Fruit fly (Drosophila melanogaster): ENCODE measurements around the gene Gba1a.

Gene Gba1a

dm6 chr3R:23732990-23733512 lies 32.6 kb downstream of the Gba1a start, which contains the start of the genes Hmgcr and Rpn9 (continued):
- TF ChIP-seq tx (GFP tag; optimal IDR thresholded peaks at IDR 0.05) (no peak), nerfin-2 (GFP tag; IDR thresholded peaks at IDR 0.05; ENCODE audit: partially characterized antibody) (no peak), CG13287 (GFP tag; IDR thresholded peaks at IDR 0.05; ENCODE audit: partially characterized antibody) (peak; percentile 57; the same call in 1 of the 2 replicates), kah (GFP tag; optimal IDR thresholded peaks at IDR 0.05) (no peak), croc (GFP tag; conservative IDR thresholded peaks at IDR 0.05) (no peak), ci (GFP tag; IDR thresholded peaks at IDR 0.05) (peak; percentile 65; the same call in 2 of the 3 replicates), Hmx (GFP tag; optimal IDR thresholded peaks at IDR 0.05) (no peak), jumu (GFP tag; optimal IDR thresholded peaks at IDR 0.05) (peak; percentile 8), CG4282 (GFP tag; optimal IDR thresholded peaks at IDR 0.05) (no peak), gcm2 (GFP tag; optimal IDR thresholded peaks at IDR 0.05) (no peak), Bgb (GFP tag; IDR thresholded peaks at IDR 0.05; ENCODE audit: partially characterized antibody) (peak; percentile 31; the same call in 1 of the 2 replicates), vvl (GFP tag; IDR thresholded peaks at IDR 0.05) (no peak), ttk (GFP tag; IDR thresholded peaks at IDR 0.05) (no peak), pfk (GFP tag; optimal IDR thresholded peaks at IDR 0.05) (peak; percentile 8), CG9876 (GFP tag; optimal IDR thresholded peaks at IDR 0.05) (no peak), NC2β (GFP tag; optimal IDR thresholded peaks at IDR 0.05) (peak; percentile 55), BEAF-32 (GFP tag; optimal IDR thresholded peaks at IDR 0.05) (peak; percentile 55), CG9797 (GFP tag; optimal IDR thresholded peaks at IDR 0.05) (peak; percentile 97), TFAM (GFP tag; optimal IDR thresholded peaks at IDR 0.05) (no peak), gcm (GFP tag; optimal IDR thresholded peaks at IDR 0.05) (peak; percentile 30), gce (GFP tag; IDR thresholded peaks at IDR 0.05) (no peak), CG42726 (GFP tag; IDR thresholded peaks at IDR 0.05; ENCODE audit: partially characterized antibody) (peak; percentile 17; the same call in 1 of the 2 replicates), YL-1 (GFP tag; optimal IDR thresholded peaks at IDR 0.05) (peak; percentile 87), pum (GFP tag; optimal IDR thresholded peaks at IDR 0.05) (no peak), CG7372 (GFP tag; IDR thresholded peaks at IDR 0.05) (no peak), CG17612 (GFP tag; IDR thresholded peaks at IDR 0.05) (no peak), HLH3B (GFP tag; IDR thresholded peaks at IDR 0.05) (no peak), CG11247 (GFP tag; IDR thresholded peaks at IDR 0.05) (no peak), tna (GFP tag; IDR thresholded peaks at IDR 0.05; ENCODE audit: partially characterized antibody) (no peak; the same call in 1 of the 2 replicates), CG6765 (GFP tag; optimal IDR thresholded peaks at IDR 0.05) (peak; percentile 15), Sox100B (GFP tag; optimal IDR thresholded peaks at IDR 0.05) (no peak), CG30020 (tag; optimal IDR thresholded peaks at IDR 0.05) (peak; percentile 20), seq (GFP tag; IDR thresholded peaks at IDR 0.05) (no peak), wdn (GFP tag; IDR thresholded peaks at IDR 0.05) (no peak), sens-2 (GFP tag; IDR thresholded peaks at IDR 0.05) (no peak), crol (GFP tag; IDR thresholded peaks at IDR 0.05) (no peak), CG15011 (GFP tag; optimal IDR thresholded peaks at IDR 0.05) (no peak), HLHmδ (GFP tag; optimal IDR thresholded peaks at IDR 0.05) (peak; percentile 72), CG32772 (GFP tag; IDR thresholded peaks at IDR 0.05) (no peak), Awh (GFP tag; IDR thresholded peaks at IDR 0.05) (peak; percentile 34; the same call in 1 of the 2 replicates), Deaf1 (tag; optimal IDR thresholded peaks at IDR 0.05) (no peak), CG17912 (GFP tag; optimal IDR thresholded peaks at IDR 0.05) (no peak), CG7987 (GFP tag; optimal IDR thresholded peaks at IDR 0.05) (peak; percentile 41), row (GFP tag; IDR thresholded peaks at IDR 0.05) (0 out of 3 replicates have a peak, but pooled peaks have one; percentile 17), D (optimal IDR thresholded peaks at IDR 0.05) (no peak), D (GFP tag; optimal IDR thresholded peaks at IDR 0.05) (no peak), klu (GFP tag; IDR thresholded peaks at IDR 0.05) (no peak), jigr1 (GFP tag; IDR thresholded peaks at IDR 0.05) (no peak), CG15601 (tag; optimal IDR thresholded peaks at IDR 0.05) (peak; percentile 76), en (GFP tag; optimal IDR thresholded peaks at IDR 0.05) (no peak), dimm (GFP tag; IDR thresholded peaks at IDR 0.05) (no peak)
